Worm (Caenorhabditis elegans) whole organism, L4 larva: ENCODE measurements around the gene C07A9.5.

Source experiments
- D1046.2 ChIP-seq: fragments of 200-800 bp; sonication (Bioruptor generic); IDR thresholded peaks from 2 replicates; pipeline ENCODE4 v1.3.6; 2022; ENCODE audit warnings: missing genetic modification characterization, missing compliant biosample characterization
- F37D6.2 ChIP-seq: sonication (generic microtip); optimal IDR thresholded peaks from 2 replicates; lab custom pipeline; 2016; ENCODE audit warnings: mild to moderate bottlenecking, missing genetic modification characterization, missing compliant biosample characterization
- F44E2.7 ChIP-seq: fragments of 200-800 bp; sonication (Bioruptor generic); IDR thresholded peaks from 2 replicates; pipeline ENCODE4 v2.1.2; 2022; ENCODE audit warnings: missing genetic modification characterization, missing compliant biosample characterization
- F49E8.2 ChIP-seq: sonication (generic microtip); optimal IDR thresholded peaks from 2 replicates; lab custom pipeline; 2016; ENCODE audit warnings: missing compliant biosample characterization, mild to moderate bottlenecking, missing genetic modification characterization, borderline replicate concordance
- R02D3.7 ChIP-seq: fragments of 150-350 bp; sonication (generic microtip); optimal IDR thresholded peaks from 3 replicates; lab custom pipeline; 2014; ENCODE audit warnings: missing biosample characterization, missing genetic modification characterization
- T26A8.4 ChIP-seq: fragments of 200-800 bp; sonication (Bioruptor generic); IDR thresholded peaks from 2 replicates; pipeline ENCODE4 v1.3.6; 2022; ENCODE audit warnings: missing genetic modification characterization, missing compliant biosample characterization
- Y5F2A.4 ChIP-seq: fragments of 200-800 bp; sonication (Bioruptor generic); optimal IDR thresholded peaks from 2 replicates; lab custom pipeline; 2018; ENCODE audit warnings: mild to moderate bottlenecking, missing genetic modification characterization, missing compliant biosample characterization
- aha-1 ChIP-seq: fragments of 150-350 bp; peaks from one replicate; lab custom pipeline; 2014; ENCODE audit warnings: missing biosample characterization, missing genetic modification characterization
- ceh-20 ChIP-seq: fragments of 200-800 bp; sonication (Bioruptor generic); IDR thresholded peaks from 2 replicates; pipeline ENCODE4 v1.3.6; 2022; ENCODE audit warnings: missing genetic modification reagents, missing genetic modification characterization, missing compliant biosample characterization
- ceh-44 ChIP-seq: fragments of 200-800 bp; sonication (Bioruptor generic); IDR thresholded peaks from 2 replicates; pipeline ENCODE4 v1.3.6; 2022; ENCODE audit warnings: missing genetic modification reagents, missing genetic modification characterization, missing compliant biosample characterization
- ceh-62 ChIP-seq: sonication (generic microtip); optimal IDR thresholded peaks from 2 replicates; lab custom pipeline; 2017; ENCODE audit warnings: missing biosample characterization, missing genetic modification characterization
- ces-1 ChIP-seq: fragments of 150-350 bp; sonication (generic microtip); optimal IDR thresholded peaks from 4 replicates; lab custom pipeline; 2014; ENCODE audit warnings: missing biosample characterization, missing genetic modification reagents, missing genetic modification characterization
- cey-2 ChIP-seq: sonication (generic microtip); optimal IDR thresholded peaks from 3 replicates; lab custom pipeline; 2017; ENCODE audit warnings: missing genetic modification characterization, mild to moderate bottlenecking, missing compliant biosample characterization, antibody characterized with exemption, borderline replicate concordance; ENCODE audit not compliant: insufficient read depth
- daf-12 ChIP-seq: fragments of 150-350 bp; optimal IDR thresholded peaks from 2 replicates; lab custom pipeline; 2014; ENCODE audit warnings: missing biosample characterization, missing genetic modification reagents, missing genetic modification characterization
- dmd-9 ChIP-seq: fragments of 200-800 bp; sonication (Bioruptor generic); IDR thresholded peaks from 2 replicates; pipeline ENCODE4 v1.3.6; 2022; ENCODE audit warnings: missing genetic modification reagents, missing genetic modification characterization, missing compliant biosample characterization
- duxl-1 ChIP-seq: sonication (generic microtip); optimal IDR thresholded peaks from 2 replicates; lab custom pipeline; 2016; ENCODE audit warnings: mild to moderate bottlenecking, missing genetic modification characterization, moderate library complexity, missing compliant biosample characterization; ENCODE audit not compliant: poor library complexity
- dve-1 ChIP-seq: sonication (generic microtip); optimal IDR thresholded peaks from 2 replicates; lab custom pipeline; 2017; ENCODE audit warnings: antibody characterized with exemption, mild to moderate bottlenecking, missing genetic modification characterization, missing compliant biosample characterization; ENCODE audit not compliant: insufficient read depth
- fkh-10 ChIP-seq: fragments of 150-350 bp; optimal IDR thresholded peaks from 2 replicates; lab custom pipeline; 2014; ENCODE audit warnings: missing biosample characterization, missing genetic modification reagents, missing genetic modification characterization
- fos-1 ChIP-seq: fragments of 150-350 bp; optimal IDR thresholded peaks from 2 replicates; lab custom pipeline; 2014; ENCODE audit warnings: missing biosample characterization, missing genetic modification characterization
- gei-8 ChIP-seq: fragments of 200-800 bp; sonication (Bioruptor generic); optimal IDR thresholded peaks from 2 replicates; lab custom pipeline; 2018; ENCODE audit warnings: mild to moderate bottlenecking, missing genetic modification characterization, missing compliant biosample characterization
- hif-1 ChIP-seq, 2 experiments: sonication (generic microtip); optimal IDR thresholded peaks; 2 replicates each; lab custom pipeline; 2016 to 2017; ENCODE audit warnings: missing compliant biosample characterization in 2 of 2, missing genetic modification characterization in 2 of 2, missing genetic modification reagents in 2 of 2, missing genotype in 2 of 2, mild to moderate bottlenecking in 1 of 2
- hlh-11 ChIP-seq: fragments of 200-800 bp; sonication (Bioruptor generic); optimal IDR thresholded peaks from 2 replicates; lab custom pipeline; 2018; ENCODE audit warnings: mild to moderate bottlenecking, missing genetic modification characterization, missing compliant biosample characterization
- hmg-1.1 ChIP-seq: fragments of 200-800 bp; sonication (Bioruptor generic); IDR thresholded peaks from 2 replicates; pipeline ENCODE4 v1.3.6; 2022; ENCODE audit warnings: missing genetic modification reagents, missing genetic modification characterization, missing compliant biosample characterization
- lim-7 ChIP-seq: fragments of 200-800 bp; sonication (Bioruptor generic); IDR thresholded peaks from 2 replicates; pipeline ENCODE4 v1.3.6; 2022; ENCODE audit warnings: missing genetic modification characterization, missing compliant biosample characterization
- lin-13 ChIP-seq: fragments of 150-350 bp; optimal IDR thresholded peaks from 2 replicates; lab custom pipeline; 2014; ENCODE audit warnings: missing biosample characterization, missing genetic modification reagents, missing genetic modification characterization
- lir-3 ChIP-seq: sonication (generic microtip); optimal IDR thresholded peaks from 2 replicates; lab custom pipeline; 2016; ENCODE audit warnings: mild to moderate bottlenecking, missing genetic modification characterization, missing compliant biosample characterization
- lsy-2 ChIP-seq, 2 experiments: fragments of 150-350 bp in 1 of 2; sonication (generic microtip) in 1 of 2; optimal IDR thresholded peaks; 2 replicates each; lab custom pipeline; 2014 to 2017; ENCODE audit warnings: missing biosample characterization in 2 of 2, missing genetic modification characterization in 2 of 2
- madf-5 ChIP-seq, 2 experiments: fragments of 200-800 bp; sonication (Bioruptor generic); IDR thresholded peaks; 2 replicates each; pipeline ENCODE4 v1.3.6; 2022; ENCODE audit warnings: missing compliant biosample characterization in 2 of 2, missing genetic modification characterization in 2 of 2
- mdl-1 ChIP-seq, 2 experiments: fragments of 150-350 bp in 1 of 2; sonication (generic microtip) in 1 of 2; optimal IDR thresholded peaks; 2 replicates each; lab custom pipeline; 2014 to 2017; ENCODE audit warnings: missing biosample characterization in 2 of 2, missing genetic modification characterization in 2 of 2
- mep-1 ChIP-seq: fragments of 150-350 bp; sonication (generic microtip); optimal IDR thresholded peaks from 3 replicates; lab custom pipeline; 2014; ENCODE audit warnings: missing biosample characterization, missing genetic modification characterization
- mes-2 ChIP-seq: sonication (generic microtip); optimal IDR thresholded peaks from 2 replicates; lab custom pipeline; 2016; ENCODE audit warnings: missing genotype, mild to moderate bottlenecking, missing genetic modification characterization, missing compliant biosample characterization; ENCODE audit not compliant: poor library complexity, severe bottlenecking
- mxl-2 ChIP-seq: fragments of 200-800 bp; sonication (Bioruptor generic); conservative IDR thresholded peaks from 2 replicates; pipeline ENCODE4 v1.3.6; 2022; ENCODE audit warnings: missing genetic modification reagents, missing genetic modification characterization, missing compliant biosample characterization
- mxl-3 ChIP-seq: fragments of 200-800 bp; sonication (Bioruptor generic); optimal IDR thresholded peaks from 2 replicates; lab custom pipeline; 2018; ENCODE audit warnings: mild to moderate bottlenecking, missing genetic modification characterization, missing compliant biosample characterization
- nhr-6 ChIP-seq: fragments of 150-350 bp; optimal IDR thresholded peaks from 2 replicates; lab custom pipeline; 2014; ENCODE audit warnings: missing biosample characterization, missing genetic modification characterization
- nhr-76 ChIP-seq: fragments of 150-350 bp; optimal IDR thresholded peaks from 2 replicates; lab custom pipeline; 2014; ENCODE audit warnings: missing biosample characterization, missing genetic modification characterization
- pha-4 ChIP-seq, 2 experiments: fragments of 150-350 bp in 1 of 2; fragments of 200-800 bp in 1 of 2; sonication (Bioruptor generic) in 1 of 2; IDR thresholded peaks in 1 of 2; optimal IDR thresholded peaks in 1 of 2; 2 replicates each; pipeline versions ENCODE4 v1.3.6 to Lab custom; 2014 to 2022; ENCODE audit warnings: missing genetic modification characterization in 2 of 2, missing genetic modification reagents in 2 of 2, missing biosample characterization in 1 of 2, missing compliant biosample characterization in 1 of 2
- pqm-1 ChIP-seq: sonication (generic microtip); optimal IDR thresholded peaks from 2 replicates; lab custom pipeline; 2017; ENCODE audit warnings: missing biosample characterization, missing genetic modification characterization
- snpc-1.2 ChIP-seq: fragments of 200-800 bp; sonication (Bioruptor generic); IDR thresholded peaks from 2 replicates; pipeline ENCODE4 v1.3.6; 2022; ENCODE audit warnings: missing genetic modification reagents, missing genetic modification characterization, missing compliant biosample characterization
- spr-1 ChIP-seq: sonication (generic microtip); optimal IDR thresholded peaks from 2 replicates; lab custom pipeline; 2016; ENCODE audit warnings: mild to moderate bottlenecking, missing genetic modification characterization, missing compliant biosample characterization
- tag-97 ChIP-seq: fragments of 200-800 bp; sonication (Bioruptor generic); IDR thresholded peaks from 2 replicates; pipeline ENCODE4 v1.3.6; 2022; ENCODE audit warnings: missing genetic modification characterization, missing compliant biosample characterization
- tra-1 ChIP-seq: fragments of 200-800 bp; sonication (Bioruptor generic); IDR thresholded peaks from 2 replicates; pipeline ENCODE4 v1.3.6; 2022; ENCODE audit warnings: missing genetic modification reagents, missing genetic modification characterization, missing compliant biosample characterization
- unc-39 ChIP-seq: sonication (generic microtip); optimal IDR thresholded peaks from 2 replicates; lab custom pipeline; 2017; ENCODE audit warnings: missing biosample characterization, missing genetic modification characterization
- unc-62 ChIP-seq, 3 experiments: fragments of 150-350 bp in 1 of 3; sonication (generic microtip); optimal IDR thresholded peaks in 2 of 3; peaks in 1 of 3; 1 replicate in 1 of 3; 2 replicates in 2 of 3; lab custom pipeline; 2014 to 2017; ENCODE audit warnings: missing biosample characterization in 3 of 3, missing genetic modification characterization in 3 of 3, missing genetic modification reagents in 3 of 3, missing genotype in 1 of 3
- vab-7 ChIP-seq: fragments of 200-800 bp; sonication (Bioruptor generic); IDR thresholded peaks from 2 replicates; pipeline ENCODE4 v1.3.6; 2022; ENCODE audit warnings: missing genetic modification reagents, missing genetic modification characterization, missing compliant biosample characterization
- zag-1 ChIP-seq: fragments of 150-350 bp; optimal IDR thresholded peaks from 2 replicates; lab custom pipeline; 2014; ENCODE audit warnings: missing biosample characterization, missing genetic modification characterization
- ztf-11 ChIP-seq: fragments of 150-350 bp; optimal IDR thresholded peaks from 2 replicates; lab custom pipeline; 2014; ENCODE audit warnings: missing biosample characterization, missing genetic modification characterization
- ztf-7 ChIP-seq: fragments of 150-350 bp; optimal IDR thresholded peaks from 2 replicates; lab custom pipeline; 2014; ENCODE audit warnings: missing biosample characterization, missing genetic modification characterization

The C07A9.5 gene

DNA sequence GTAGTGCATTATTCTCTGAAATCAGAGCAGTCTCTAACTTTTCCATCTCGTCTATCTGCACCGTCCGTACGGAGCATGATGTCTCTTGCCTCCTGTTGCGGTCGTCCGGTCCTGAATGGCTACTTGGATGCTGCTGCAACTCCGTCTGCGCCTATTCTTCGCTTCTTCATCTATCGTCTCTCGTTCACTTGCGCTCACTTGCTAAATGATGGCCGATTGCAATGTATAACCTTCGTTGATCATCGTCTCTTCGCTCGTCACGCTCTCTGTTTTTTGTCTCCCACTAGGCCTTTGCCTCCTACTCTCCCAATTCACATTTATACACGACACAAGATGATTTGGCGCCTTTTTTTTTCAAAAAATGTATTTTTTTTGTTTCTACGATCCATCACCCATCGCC lies 14.7 kb upstream of the C07A9.5 start (continued):
- TF ChIP-seq ceh-44 (GFP tag; lab: Robert Waterston, UW) (no peak), mdl-1 (tag; optimal IDR thresholded peaks at IDR 0.05; lab: Kevin White, UChicago) (peak in 1 of 2 experiments; percentile 46), unc-62 (GFP tag; optimal IDR thresholded peaks at IDR 0.05 in 1 of 2; lab: Kevin White, UChicago) (peak in 1 of 2 experiments; percentile 98), unc-62 (tag; optimal IDR thresholded peaks at IDR 0.05; lab: Kevin White, UChicago) (no peak), ceh-62 (tag; lab: Kevin White, UChicago) (no peak), ceh-20 (GFP tag; lab: Robert Waterston, UW) (peak; percentile 63), gei-8 (GFP tag; lab: Kevin White, UChicago) (no peak), R02D3.7 (no peak), duxl-1 (no peak), F44E2.7 (GFP tag; lab: Robert Waterston, UW) (no peak), aha-1 (peak; percentile 97), snpc-1.2 (GFP tag; lab: Robert Waterston, UW) (no peak), Y5F2A.4 (GFP tag; lab: Kevin White, UChicago) (no peak), lin-13 (GFP tag; lab: Kevin White, UChicago) (no peak), mep-1 (tag; lab: Kevin White, UChicago) (peak; percentile 73), tag-97 (GFP tag; lab: Robert Waterston, UW) (no peak), fos-1 (tag; lab: Kevin White, UChicago) (no peak), ces-1 (GFP tag; lab: Kevin White, UChicago) (no peak)

DNA sequence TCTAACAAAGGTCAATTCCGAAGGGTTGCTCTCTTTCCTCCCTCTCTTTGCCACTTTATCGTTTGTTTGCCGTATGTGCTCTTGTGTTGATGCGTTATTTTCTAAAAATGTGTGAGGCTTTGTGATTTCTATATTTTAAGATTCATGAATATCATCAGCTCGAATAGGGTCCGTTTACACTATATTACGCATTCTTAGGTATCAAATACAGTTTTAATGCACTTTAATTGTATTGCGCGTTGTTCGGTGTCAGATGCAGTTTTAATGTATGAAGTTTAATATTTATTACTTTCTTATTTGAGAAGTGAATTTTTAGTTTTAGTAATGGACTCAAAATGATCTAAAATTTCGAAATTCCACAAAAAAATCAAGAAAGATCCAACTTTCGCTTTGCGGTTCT lies 13.8 kb upstream of the C07A9.5 start, which contains the start of gene bud-31:
Gene bud-31, minus strand, starts transcription at position 101 of the 400 bp plus-strand sequence.
- TF ChIP-seq dmd-9 (GFP tag; lab: Robert Waterston, UW) (no peak), lir-3 (tag; lab: Kevin White, UChicago) (no peak), fkh-10 (GFP tag; lab: Kevin White, UChicago) (no peak), spr-1 (tag; lab: Kevin White, UChicago) (no peak), ceh-44 (GFP tag; lab: Robert Waterston, UW) (no peak), lim-7 (GFP tag; lab: Robert Waterston, UW) (no peak), pqm-1 (no peak), nhr-76 (tag; lab: Kevin White, UChicago) (no peak), mes-2 (tag; lab: Kevin White, UChicago) (no peak)

ce11 chrIII:9695379-9695778 lies 12.8 kb upstream of the C07A9.5 start:
- TF ChIP-seq madf-5 (GFP tag; IDR thresholded peaks at IDR 0.05; lab: Robert Waterston, UW), result no peak
- TF ChIP-seq pha-4 (GFP tag; IDR thresholded peaks at IDR 0.05; lab: Robert Waterston, UW), result no peak
- no peak for TF ChIP-seq pha-4 (tag; optimal IDR thresholded peaks at IDR 0.05; lab: Kevin White, UChicago)
- TF ChIP-seq hmg-1.1 (GFP tag; lab: Robert Waterston, UW), result no peak
- no peak for TF ChIP-seq mep-1 (tag; lab: Kevin White, UChicago)
- no peak for TF ChIP-seq hif-1 (tag; optimal IDR thresholded peaks at IDR 0.05; lab: Kevin White, UChicago)
- TF ChIP-seq cey-2 (tag; lab: Kevin White, UChicago), result no peak
- TF ChIP-seq F49E8.2 (tag; lab: Kevin White, UChicago), result no peak
- no peak for TF ChIP-seq vab-7
- no peak for TF ChIP-seq unc-39 (tag; lab: Kevin White, UChicago)
- TF ChIP-seq ztf-11, result no peak
- no peak for TF ChIP-seq zag-1 (tag; lab: Kevin White, UChicago)
- TF ChIP-seq F37D6.2, result no peak
- no peak for TF ChIP-seq mdl-1 (tag; optimal IDR thresholded peaks at IDR 0.05; lab: Kevin White, UChicago)
- no peak for TF ChIP-seq D1046.2 (GFP tag; lab: Robert Waterston, UW)
- no peak for TF ChIP-seq Y5F2A.4 (GFP tag; lab: Kevin White, UChicago)
- no peak for TF ChIP-seq dve-1 (tag; lab: Kevin White, UChicago)
- TF ChIP-seq ztf-7 (tag; lab: Kevin White, UChicago), result no peak
- no peak for TF ChIP-seq tra-1
- TF ChIP-seq T26A8.4 (GFP tag; lab: Robert Waterston, UW), result no peak
- TF ChIP-seq daf-12 (tag; lab: Kevin White, UChicago), result no peak
- TF ChIP-seq nhr-6, result peak; percentile 39
- peak in 1 of 2 experiments; percentile 33 for TF ChIP-seq lsy-2 (tag; optimal IDR thresholded peaks at IDR 0.05; lab: Kevin White, UChicago)
- TF ChIP-seq ceh-20 (GFP tag; lab: Robert Waterston, UW), result no peak
- TF ChIP-seq mxl-2 (GFP tag; lab: Robert Waterston, UW), result no peak
- no peak for TF ChIP-seq mxl-3 (GFP tag; lab: Kevin White, UChicago)
- no peak for TF ChIP-seq hlh-11
